Worm (Caenorhabditis elegans) whole organism, dauer: ENCODE data around the gene C47E8.1.

Experiments
- unc-62 ChIP-seq: sonication (generic microtip); optimal IDR thresholded peaks from 2 replicates; lab custom pipeline; 2017; ENCODE audit warnings: missing biosample characterization, missing genetic modification reagents, missing genetic modification characterization

Gene C47E8.1

ce11 chrV:14687106-14687964 lies 21.5 kb downstream of the C47E8.1 start:
- TF ChIP-seq unc-62 (GFP tag; lab: Kevin White, UChicago), result no peak

ce11 chrV:14688097-14688912 lies 22.5 kb downstream of the C47E8.1 start, which contains the start of gene C47E8.11:
Gene C47E8.11, plus strand, starts transcription at chrV:14688616.
- no peak for TF ChIP-seq unc-62 (GFP tag; lab: Kevin White, UChicago)

ce11 chrV:14689060-14689750 lies 23.4 kb downstream of the C47E8.1 start, which contains the start of gene gasr-8:
Gene gasr-8, plus strand, starts transcription at chrV:14689110.
- no peak for TF ChIP-seq unc-62 (GFP tag; lab: Kevin White, UChicago)

- no peak for TF ChIP-seq unc-62 (GFP tag; lab: Kevin White, UChicago)
Observed at ce11 chrV:14695713-14696112, 29.9 kb downstream of the C47E8.1 start.

- no peak for TF ChIP-seq unc-62 (GFP tag; lab: Kevin White, UChicago)
Observed at ce11 chrV:14696604-14697307, 30.9 kb downstream of the C47E8.1 start, which contains the start of gene unc-112. Gene unc-112, minus strand, starts transcription at chrV:14696654.

ce11 chrV:14698005-14698404 lies 32.2 kb downstream of the C47E8.1 start:
- no peak for TF ChIP-seq unc-62 (GFP tag; lab: Kevin White, UChicago)

- TF ChIP-seq unc-62 (GFP tag; lab: Kevin White, UChicago), result no peak
Observed at ce11 chrV:14698666-14699065, 32.8 kb downstream of the C47E8.1 start, which contains the start of gene set-5. Gene set-5, plus strand, starts transcription at chrV:14698966.

ce11 chrV:14707958-14708357 lies 42.1 kb downstream of the C47E8.1 start, which contains the start of gene R08A2.9:
Gene R08A2.9, plus strand, starts transcription at chrV:14708258.
- no peak for TF ChIP-seq unc-62 (GFP tag; lab: Kevin White, UChicago)

ce11 chrV:14711077-14711476 lies 45.2 kb downstream of the C47E8.1 start, which contains the start of gene ssp-33:
Gene ssp-33, plus strand, starts transcription at chrV:14711377.
- TF ChIP-seq unc-62 (GFP tag; lab: Kevin White, UChicago), result no peak

ce11 chrV:14712316-14712715 lies 46.5 kb downstream of the C47E8.1 start, which contains the start of gene R08A2.5:
Gene R08A2.5, plus strand, starts transcription at chrV:14712616.
- TF ChIP-seq unc-62 (GFP tag; lab: Kevin White, UChicago), result no peak

- no peak for TF ChIP-seq unc-62 (GFP tag; lab: Kevin White, UChicago)
Observed at ce11 chrV:14715608-14716007, 49.8 kb downstream of the C47E8.1 start, which contains the start of gene R08A2.2. Gene R08A2.2, minus strand, starts transcription at chrV:14715708.

- no peak for TF ChIP-seq unc-62 (GFP tag; lab: Kevin White, UChicago)
Observed at ce11 chrV:14716114-14716513, 50.3 kb downstream of the C47E8.1 start, which contains the start of gene fbxa-147. Gene fbxa-147, plus strand, starts transcription at chrV:14716499.
